Fruit fly (Drosophila melanogaster) whole organism, embryonic: Measurements from ENCODE around the gene Ran-like.

Experiments used
- ATbp ChIP-seq: fragments of 200-800 bp; sonication (Bioruptor generic); optimal IDR thresholded peaks from 2 replicates; lab custom pipeline; 2017; ENCODE audit warnings: missing biosample characterization, mild to moderate bottlenecking, missing genetic modification characterization, missing genetic modification reagents
- Asciz ChIP-seq: fragments of 200-800 bp; sonication (Bioruptor generic); optimal IDR thresholded peaks from 2 replicates; lab custom pipeline; 2017; ENCODE audit warnings: missing biosample characterization, mild to moderate bottlenecking, missing genetic modification characterization, missing genetic modification reagents
- CG1024 ChIP-seq: fragments of 200-800 bp; sonication (Bioruptor generic); IDR thresholded peaks from 2 replicates; pipeline ENCODE4 v1.3.6; 2022; ENCODE audit warnings: missing biosample characterization, missing genetic modification characterization
- CG10431 ChIP-seq: fragments of 200-800 bp; sonication (Bioruptor generic); optimal IDR thresholded peaks from 3 replicates; lab custom pipeline; 2018; ENCODE audit warnings: missing biosample characterization, mild to moderate bottlenecking, missing genetic modification characterization
- CG11560 ChIP-seq: fragments of 200-800 bp; sonication (Bioruptor generic); IDR thresholded peaks from 3 replicates; pipeline ENCODE4 v1.3.6; 2022; ENCODE audit warnings: missing biosample characterization, missing genetic modification characterization
- CG15601 ChIP-seq: fragments of 200-800 bp; sonication (Bioruptor generic); optimal IDR thresholded peaks from 3 replicates; lab custom pipeline; 2019; ENCODE audit warnings: missing biosample characterization, mild to moderate bottlenecking, missing genetic modification characterization, moderate library complexity
- CG17361 ChIP-seq: fragments of 200-800 bp; sonication (Bioruptor generic); IDR thresholded peaks from 3 replicates; pipeline ENCODE4 v1.3.6; 2022; ENCODE audit warnings: missing biosample characterization, missing genetic modification characterization
- CG1832 ChIP-seq: fragments of 200-800 bp; sonication (Bioruptor generic); optimal IDR thresholded peaks from 2 replicates; lab custom pipeline; 2017; ENCODE audit warnings: missing biosample characterization, mild to moderate bottlenecking, missing genetic modification characterization, inconsistent platforms
- CG2678 ChIP-seq: fragments of 200-800 bp; sonication (Bioruptor generic); optimal IDR thresholded peaks from 3 replicates; lab custom pipeline; 2019; ENCODE audit warnings: missing biosample characterization, mild to moderate bottlenecking, missing genetic modification characterization, moderate library complexity
- CG3163 ChIP-seq: fragments of 200-800 bp; sonication (Bioruptor generic); optimal IDR thresholded peaks from 3 replicates; lab custom pipeline; 2016; ENCODE audit warnings: missing biosample characterization, missing genetic modification characterization
- CG4707 ChIP-seq: fragments of 200-800 bp; sonication (Bioruptor generic); optimal IDR thresholded peaks from 2 replicates; lab custom pipeline; 2018; ENCODE audit warnings: missing biosample characterization, mild to moderate bottlenecking, missing genetic modification characterization, moderate library complexity
- CG5180 ChIP-seq: fragments of 200-800 bp; sonication (Bioruptor generic); optimal IDR thresholded peaks from 3 replicates; lab custom pipeline; 2017; ENCODE audit warnings: missing biosample characterization, missing genetic modification characterization, mild to moderate bottlenecking, moderate library complexity, missing genetic modification reagents
- CG7839 ChIP-seq: fragments of 200-800 bp; sonication (Bioruptor generic); optimal IDR thresholded peaks from 3 replicates; lab custom pipeline; 2018; ENCODE audit warnings: missing biosample characterization, mild to moderate bottlenecking, missing genetic modification characterization, moderate library complexity
- CG8290 ChIP-seq, 3 experiments: fragments of 200-800 bp; sonication (Bioruptor generic); optimal IDR thresholded peaks; 2 replicates each; lab custom pipeline; 2016 to 2019; ENCODE audit warnings: missing biosample characterization in 3 of 3, missing genetic modification characterization in 3 of 3, mild to moderate bottlenecking in 2 of 3, moderate library complexity in 1 of 3
- CG9215 ChIP-seq: fragments of 200-800 bp; sonication (Bioruptor generic); IDR thresholded peaks from 2 replicates; pipeline ENCODE4 v1.3.6; 2022; ENCODE audit warnings: missing biosample characterization, missing genetic modification characterization
- CG9932 ChIP-seq: fragments of 200-800 bp; sonication (Bioruptor generic); IDR thresholded peaks from 2 replicates; pipeline ENCODE4 v1.3.6; 2022; ENCODE audit warnings: missing biosample characterization, missing genetic modification characterization
- CTCF ChIP-seq: fragments of 200-800 bp; sonication (Bioruptor generic); optimal IDR thresholded peaks from 2 replicates; lab custom pipeline; 2017; ENCODE audit warnings: missing biosample characterization, mild to moderate bottlenecking, missing genetic modification characterization, moderate library complexity
- Dad ChIP-seq: fragments of 200-800 bp; sonication (Bioruptor generic); optimal IDR thresholded peaks from 3 replicates; lab custom pipeline; 2016; ENCODE audit warnings: missing biosample characterization, missing genetic modification characterization
- Dbx ChIP-seq: fragments of 200-800 bp; sonication (Bioruptor generic); IDR thresholded peaks from 3 replicates; pipeline ENCODE4 v1.3.6; 2022; ENCODE audit warnings: missing biosample characterization, missing genetic modification characterization
- ERR ChIP-seq: fragments of 200-800 bp; sonication (Bioruptor generic); optimal IDR thresholded peaks from 2 replicates; lab custom pipeline; 2016; ENCODE audit warnings: missing biosample characterization, missing genetic modification characterization
- Hr39 ChIP-seq: fragments of >200 bp; optimal IDR thresholded peaks from 2 replicates; lab custom pipeline; 2017
- Pdp1 ChIP-seq, 2 experiments: fragments of 200-800 bp; sonication (Bioruptor generic); optimal IDR thresholded peaks; 3 replicates each; lab custom pipeline; 2016; ENCODE audit warnings: missing biosample characterization in 2 of 2, missing genetic modification characterization in 2 of 2, mild to moderate bottlenecking in 1 of 2, moderate library complexity in 1 of 2
- Sox102F ChIP-seq: fragments of 200-800 bp; sonication (Bioruptor generic); optimal IDR thresholded peaks from 2 replicates; lab custom pipeline; 2018; ENCODE audit warnings: missing biosample characterization, mild to moderate bottlenecking, missing genetic modification characterization, moderate library complexity
- Trl ChIP-seq, 3 experiments: fragments of >200 bp in 2 of 3; fragments of 200-800 bp in 1 of 3; sonication (Bioruptor generic) in 1 of 3; optimal IDR thresholded peaks; 2 replicates in 1 of 3; 3 replicates in 2 of 3; lab custom pipeline; 2016 to 2017; ENCODE audit warnings: missing biosample characterization in 1 of 3, missing genetic modification characterization in 1 of 3
- ara ChIP-seq: fragments of 200-800 bp; sonication (Bioruptor generic); IDR thresholded peaks from 2 replicates; pipeline ENCODE4 v1.3.6; 2022; ENCODE audit warnings: missing biosample characterization, missing genetic modification characterization
- ato ChIP-seq: fragments of 200-800 bp; sonication (Bioruptor generic); IDR thresholded peaks from 2 replicates; pipeline ENCODE4 v1.3.6; 2022; ENCODE audit warnings: missing biosample characterization, missing genetic modification characterization; ENCODE audit not compliant: partially characterized antibody
- dm ChIP-seq: fragments of 200-800 bp; sonication (Bioruptor generic); optimal IDR thresholded peaks from 3 replicates; lab custom pipeline; 2016; ENCODE audit warnings: missing biosample characterization, missing genetic modification characterization
- exex ChIP-seq: fragments of 200-800 bp; sonication (Bioruptor generic); optimal IDR thresholded peaks from 4 replicates; lab custom pipeline; 2018; ENCODE audit warnings: missing biosample characterization, mild to moderate bottlenecking, missing genetic modification characterization, moderate library complexity
- her ChIP-seq: fragments of 200-800 bp; sonication (Bioruptor generic); optimal IDR thresholded peaks from 2 replicates; lab custom pipeline; 2016; ENCODE audit warnings: missing biosample characterization, missing genetic modification characterization
- jing ChIP-seq: fragments of 200-800 bp; sonication (Bioruptor generic); optimal IDR thresholded peaks from 2 replicates; lab custom pipeline; 2018; ENCODE audit warnings: missing biosample characterization, mild to moderate bottlenecking, missing genetic modification characterization
- kah ChIP-seq: fragments of 200-800 bp; sonication (Bioruptor generic); optimal IDR thresholded peaks from 2 replicates; lab custom pipeline; 2018; ENCODE audit warnings: missing biosample characterization, mild to moderate bottlenecking, missing genetic modification characterization
- lab ChIP-seq: fragments of 200-800 bp; sonication (Bioruptor generic); optimal IDR thresholded peaks from 3 replicates; lab custom pipeline; 2017; ENCODE audit warnings: missing biosample characterization, missing genetic modification characterization, mild to moderate bottlenecking, moderate library complexity, missing genetic modification reagents
- nerfin-1 ChIP-seq: fragments of 200-800 bp; sonication (Bioruptor generic); optimal IDR thresholded peaks from 3 replicates; lab custom pipeline; 2019; ENCODE audit warnings: missing biosample characterization, mild to moderate bottlenecking, missing genetic modification characterization, moderate library complexity
- phol ChIP-seq: fragments of 200-800 bp; sonication (Bioruptor generic); optimal IDR thresholded peaks from 3 replicates; lab custom pipeline; 2018; ENCODE audit warnings: missing biosample characterization, mild to moderate bottlenecking, missing genetic modification characterization, moderate library complexity
- prd ChIP-seq, 3 experiments: fragments of >200 bp in 2 of 3; fragments of 200-800 bp in 1 of 3; sonication (Bioruptor generic) in 1 of 3; optimal IDR thresholded peaks in 2 of 3; IDR thresholded peaks in 1 of 3; 2 replicates in 2 of 3; 3 replicates in 1 of 3; pipeline versions ENCODE4 v1.3.6 to Lab custom; 2017 to 2022; ENCODE audit warnings: missing biosample characterization in 1 of 3, missing genetic modification characterization in 1 of 3
- rib ChIP-seq: fragments of 200-800 bp; sonication (Bioruptor generic); IDR thresholded peaks from 2 replicates; pipeline ENCODE4 v1.3.6; 2022; ENCODE audit warnings: missing biosample characterization, missing genetic modification characterization
- sd ChIP-seq: fragments of 200-800 bp; sonication (Bioruptor generic); optimal IDR thresholded peaks from 3 replicates; lab custom pipeline; 2018; ENCODE audit warnings: missing biosample characterization, mild to moderate bottlenecking, missing genetic modification characterization, moderate library complexity
- sqz ChIP-seq: fragments of 200-800 bp; sonication (Bioruptor generic); optimal IDR thresholded peaks from 3 replicates; lab custom pipeline; 2018; ENCODE audit warnings: missing biosample characterization, mild to moderate bottlenecking, missing genetic modification characterization
- sr ChIP-seq: fragments of 200-800 bp; sonication (Bioruptor generic); IDR thresholded peaks from 3 replicates; pipeline ENCODE4 v1.3.6; 2022; ENCODE audit warnings: missing biosample characterization, missing genetic modification characterization
- sug ChIP-seq: fragments of 200-800 bp; optimal IDR thresholded peaks from 2 replicates; lab custom pipeline; 2019; ENCODE audit warnings: missing biosample characterization, mild to moderate bottlenecking, missing genetic modification characterization, moderate library complexity
- vvl ChIP-seq: fragments of 200-800 bp; sonication (Bioruptor generic); IDR thresholded peaks from 2 replicates; pipeline ENCODE4 v1.3.6; 2022; ENCODE audit warnings: missing biosample characterization, missing genetic modification characterization
- wdn ChIP-seq: fragments of 200-800 bp; sonication (Bioruptor generic); IDR thresholded peaks from 2 replicates; pipeline ENCODE4 v1.3.6; 2022; ENCODE audit warnings: missing biosample characterization, missing genetic modification characterization

Ran-like gene

dm6 chr3L:15495449-15495848, 10.2 kb upstream of the Ran-like start, which contains the start of gene CG12355:
CG12355 (minus strand) TSS chr3L:15495549.
- TF ChIP-seq wdn: no peak
- no peak for TF ChIP-seq CG9932 (GFP tag; lab: Robert Waterston, UW)
- TF ChIP-seq Hr39 (lab: Kevin White, UChicago): no peak
- no peak for TF ChIP-seq rib
- TF ChIP-seq sr (GFP tag; lab: Robert Waterston, UW): no peak
- no peak for TF ChIP-seq ERR (GFP tag; lab: Kevin White, UChicago)
- no peak for TF ChIP-seq jing (GFP tag; lab: Kevin White, UChicago)
- TF ChIP-seq CG11560: no peak
- no peak for TF ChIP-seq CG7839 (tag; lab: Kevin White, UChicago)
- TF ChIP-seq prd (optimal IDR thresholded peaks at IDR 0.05; lab: Kevin White, UChicago): no peak
- no peak for TF ChIP-seq prd (GFP tag; IDR thresholded peaks at IDR 0.05; lab: Robert Waterston, UW)
- no peak for TF ChIP-seq CG8290 (GFP tag; optimal IDR thresholded peaks at IDR 0.05; lab: Kevin White, UChicago)
- no peak for TF ChIP-seq CG8290 (tag; optimal IDR thresholded peaks at IDR 0.05; lab: Kevin White, UChicago)

dm6 chr3L:15494599-15495271, 9.5 kb upstream of the Ran-like start:
- TF ChIP-seq dm: no peak
- TF ChIP-seq sqz (GFP tag; lab: Kevin White, UChicago): peak; percentile 38
- peak; percentile 1 for TF ChIP-seq CG4707 (GFP tag; lab: Kevin White, UChicago)
- TF ChIP-seq kah (GFP tag; lab: Kevin White, UChicago): peak; percentile 3
- TF ChIP-seq sug (tag; lab: Kevin White, UChicago): peak; percentile 1
- TF ChIP-seq nerfin-1 (tag; lab: Kevin White, UChicago): peak; percentile 7
- TF ChIP-seq Dbx (GFP tag; lab: Robert Waterston, UW): 0 out of 3 replicates have a peak, but pooled peaks have one; percentile 35
- TF ChIP-seq ato (GFP tag; lab: Robert Waterston, UW): 0 out of 2 replicates have a peak, but pooled peaks have one; percentile 35
- TF ChIP-seq CG3163 (GFP tag; lab: Kevin White, UChicago): peak; percentile 86
- TF ChIP-seq CG9215: no peak
- TF ChIP-seq lab (GFP tag; lab: Kevin White, UChicago): peak; percentile 25
- TF ChIP-seq her (GFP tag; lab: Kevin White, UChicago): no peak
- 0 out of 3 replicates have a peak, but pooled peaks have one; percentile 8 for TF ChIP-seq CG17361 (GFP tag; lab: Robert Waterston, UW)
- TF ChIP-seq CG1024 (GFP tag; lab: Robert Waterston, UW): 0 out of 2 replicates have a peak, but pooled peaks have one; percentile 7
- TF ChIP-seq CG1832 (GFP tag; lab: Kevin White, UChicago): no peak
- peak; percentile 47; the same call in 1 of the 2 replicates for TF ChIP-seq ara (GFP tag; lab: Robert Waterston, UW)
- TF ChIP-seq CG5180: no peak
- TF ChIP-seq Pdp1 (GFP tag; optimal IDR thresholded peaks at IDR 0.05; lab: Kevin White, UChicago): peak in 1 of 2 experiments; percentile 51
- TF ChIP-seq ATbp (GFP tag; lab: Kevin White, UChicago): peak; percentile 35
- TF ChIP-seq CG10431: peak; percentile 11
- TF ChIP-seq CG2678 (tag; lab: Kevin White, UChicago): peak; percentile 20
- TF ChIP-seq vvl (GFP tag; lab: Robert Waterston, UW): 0 out of 2 replicates have a peak, but pooled peaks have one; percentile 0
- TF ChIP-seq CG15601 (tag; lab: Kevin White, UChicago): peak; percentile 20
- TF ChIP-seq Sox102F: no peak
- TF ChIP-seq Asciz: peak; percentile 51
- TF ChIP-seq exex (tag; lab: Kevin White, UChicago): peak; percentile 21
- TF ChIP-seq phol (tag; lab: Kevin White, UChicago): no peak
- TF ChIP-seq Trl (optimal IDR thresholded peaks at IDR 0.05; lab: Kevin White, UChicago): peak; percentile 56 to 65
- no peak for TF ChIP-seq Trl (GFP tag; optimal IDR thresholded peaks at IDR 0.05; lab: Kevin White, UChicago)
- peak; percentile 88 for TF ChIP-seq CTCF
- TF ChIP-seq sd (tag; lab: Kevin White, UChicago): peak; percentile 49
- no peak for TF ChIP-seq Dad (GFP tag; lab: Kevin White, UChicago)
- TF ChIP-seq, all 482 proteins: peak for 23
